Worm (Caenorhabditis elegans): ENCODE results near the gene tsp-2.

ce11 chrIII:8245591-8245990, 7.9 kb upstream of the tsp-2 start, which contains the start of gene C02F5.3:
- TF ChIP-seq ceh-14 (tag; optimal IDR thresholded peaks at IDR 0.05) (no peak), T23F11.4 (GFP tag; optimal IDR thresholded peaks at IDR 0.05) (no peak), ceh-9 (tag; optimal IDR thresholded peaks at IDR 0.05) (no peak), C08G9.2 (tag; optimal IDR thresholded peaks at IDR 0.05) (no peak), ama-1 (optimal IDR thresholded peaks at IDR 0.05) (no peak)

Data from whole organism, late embryonic.